Fruit fly (Drosophila melanogaster): ENCODE results near the gene CG17294.

Gene CG17294

DNA sequence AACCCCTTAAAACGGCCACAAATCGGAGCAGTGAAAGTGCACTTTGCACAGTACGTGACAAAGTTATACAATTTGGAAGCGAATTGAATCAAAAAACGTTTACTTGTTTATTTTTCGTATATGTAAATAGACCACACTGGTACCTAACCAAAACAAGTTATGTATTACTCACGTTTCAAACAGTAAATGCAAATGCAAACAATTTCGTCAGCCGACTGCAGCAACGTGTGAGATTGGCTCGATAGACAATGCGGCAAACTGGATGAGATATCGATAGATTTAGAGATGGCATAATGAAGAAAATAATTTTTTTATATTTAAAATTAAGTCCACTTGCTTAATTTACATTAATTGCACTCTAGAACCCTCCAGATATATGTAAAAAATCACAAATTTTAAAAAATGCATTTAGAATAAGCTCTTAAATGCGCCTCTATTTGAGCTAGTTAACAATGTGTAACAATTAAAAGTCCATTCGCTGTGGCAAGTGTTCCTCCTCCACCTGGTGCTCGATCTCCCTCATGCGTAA lies 4.7 kb downstream of the CG17294 start, which contains the start of gene AlaRS (continued):
- peak; percentile 37 for TF ChIP-seq CG17359 (tag; optimal IDR thresholded peaks at IDR 0.05)
- TF ChIP-seq abd-A (tag; optimal IDR thresholded peaks at IDR 0.05) = no peak
- TF ChIP-seq Rfx (GFP tag; IDR thresholded peaks at IDR 0.05) = peak; percentile 41; the same call in 1 of the 2 replicates
- peak; percentile 3 for TF ChIP-seq CG12219 (GFP tag; optimal IDR thresholded peaks at IDR 0.05)
- TF ChIP-seq CG11398 (GFP tag; optimal IDR thresholded peaks at IDR 0.05) = no peak
- no peak for TF ChIP-seq CG17802 (tag; optimal IDR thresholded peaks at IDR 0.05)
- TF ChIP-seq stc (GFP tag; IDR thresholded peaks at IDR 0.05) = 0 out of 2 replicates have a peak, but pooled peaks have one; percentile 21
- TF ChIP-seq CG5245 (GFP tag; optimal IDR thresholded peaks at IDR 0.05) = no peak
- no peak for TF ChIP-seq ara (GFP tag; IDR thresholded peaks at IDR 0.05)
- TF ChIP-seq CG9437 (GFP tag; optimal IDR thresholded peaks at IDR 0.05) = no peak
- no peak for TF ChIP-seq Sry-β (GFP tag; optimal IDR thresholded peaks at IDR 0.05)
- TF ChIP-seq CG8388 (GFP tag; optimal IDR thresholded peaks at IDR 0.05) = peak; percentile 37
- TF ChIP-seq tup (GFP tag; optimal IDR thresholded peaks at IDR 0.05) = no peak
- peak; percentile 79 for TF ChIP-seq row (GFP tag; IDR thresholded peaks at IDR 0.05)
- no peak for TF ChIP-seq ab (GFP tag; optimal IDR thresholded peaks at IDR 0.05)
- TF ChIP-seq CoRest (tag; optimal IDR thresholded peaks at IDR 0.05) = peak; percentile 42
- no peak for TF ChIP-seq gsb (GFP tag; IDR thresholded peaks at IDR 0.05)
- TF ChIP-seq CG9876 (GFP tag; optimal IDR thresholded peaks at IDR 0.05) = no peak
- no peak for TF ChIP-seq eve (GFP tag; optimal IDR thresholded peaks at IDR 0.05)
- no peak for TF ChIP-seq CG11093 (GFP tag; IDR thresholded peaks at IDR 0.05)
- TF ChIP-seq dmrt99B (tag; optimal IDR thresholded peaks at IDR 0.05) = peak; percentile 27
- no peak for TF ChIP-seq nau (GFP tag; optimal IDR thresholded peaks at IDR 0.05)
- TF ChIP-seq CG16863 (GFP tag; optimal IDR thresholded peaks at IDR 0.05) = no peak
- no peak for TF ChIP-seq CG10462 (GFP tag; optimal IDR thresholded peaks at IDR 0.05)
- no peak for TF ChIP-seq CG4282 (GFP tag; optimal IDR thresholded peaks at IDR 0.05)
- TF ChIP-seq stwl (tag; optimal IDR thresholded peaks at IDR 0.05) = peak; percentile 45
- TF ChIP-seq bowl (GFP tag; IDR thresholded peaks at IDR 0.05) = no peak
- no peak for TF ChIP-seq CG6654 (GFP tag; optimal IDR thresholded peaks at IDR 0.05)
- no peak for TF ChIP-seq sc (optimal IDR thresholded peaks at IDR 0.05)
- TF ChIP-seq sc (GFP tag; optimal IDR thresholded peaks at IDR 0.05) = no peak
- no peak for TF ChIP-seq Hr39 (optimal IDR thresholded peaks at IDR 0.05)
- TF ChIP-seq cad (GFP tag; optimal IDR thresholded peaks at IDR 0.05) = no peak
- TF ChIP-seq CG11723 (GFP tag; optimal IDR thresholded peaks at IDR 0.05) = peak; percentile 22
- peak; percentile 39 for TF ChIP-seq CG15269 (tag; optimal IDR thresholded peaks at IDR 0.05)
- no peak for TF ChIP-seq Bteb2 (GFP tag; optimal IDR thresholded peaks at IDR 0.05)
- peak; percentile 22 for TF ChIP-seq gro (GFP tag; optimal IDR thresholded peaks at IDR 0.05)
- peak; percentile 16 for TF ChIP-seq Chrac-16 (GFP tag; optimal IDR thresholded peaks at IDR 0.05)
- peak; percentile 4 for TF ChIP-seq CG12942 (GFP tag; optimal IDR thresholded peaks at IDR 0.05)
- TF ChIP-seq Hand (GFP tag; optimal IDR thresholded peaks at IDR 0.05) = no peak
- TF ChIP-seq gt (GFP tag; IDR thresholded peaks at IDR 0.05) = no peak
- peak; percentile 84 for TF ChIP-seq CG15514 (GFP tag; optimal IDR thresholded peaks at IDR 0.05)
- TF ChIP-seq Usf (GFP tag; optimal IDR thresholded peaks at IDR 0.05) = no peak
- no peak for TF ChIP-seq CG10366 (GFP tag; IDR thresholded peaks at IDR 0.05)
- TF ChIP-seq gcm2 (GFP tag; optimal IDR thresholded peaks at IDR 0.05) = no peak
- TF ChIP-seq dpn (GFP tag; optimal IDR thresholded peaks at IDR 0.05) = peak; percentile 8 to 26
- no peak; the same call in 1 of the 2 replicates for TF ChIP-seq CG32532 (GFP tag; IDR thresholded peaks at IDR 0.05)
- TF ChIP-seq pita (GFP tag; optimal IDR thresholded peaks at IDR 0.05) = no peak
- TF ChIP-seq CG12155 (GFP tag; optimal IDR thresholded peaks at IDR 0.05) = peak; percentile 57
- TF ChIP-seq Nf-YA (GFP tag; IDR thresholded peaks at IDR 0.05) = no peak
- no peak for TF ChIP-seq Mes4 (GFP tag; optimal IDR thresholded peaks at IDR 0.05)
- peak; percentile 5 for TF ChIP-seq exex (tag; optimal IDR thresholded peaks at IDR 0.05)
- TF ChIP-seq MTF-1 (GFP tag; optimal IDR thresholded peaks at IDR 0.05; ENCODE audit: borderline replicate concordance) = no peak
